Fruit fly (Drosophila melanogaster) whole organism, embryonic: ENCODE results near the gene CG43707.

Experiments used
- Abd-B ChIP-seq: fragments of 200-800 bp; sonication (Bioruptor generic); optimal IDR thresholded peaks from 2 replicates; lab custom pipeline; 2018; ENCODE audit warnings: missing biosample characterization, mild to moderate bottlenecking, missing genetic modification characterization, moderate library complexity
- Aef1 ChIP-seq: fragments of 200-800 bp; sonication (Bioruptor generic); IDR thresholded peaks from 3 replicates; pipeline ENCODE4 v1.3.6; 2022; ENCODE audit warnings: missing biosample characterization, missing genetic modification characterization
- B-H1 ChIP-seq: fragments of 200-800 bp; sonication (Bioruptor generic); IDR thresholded peaks from 3 replicates; pipeline ENCODE4 v1.3.6; 2022; ENCODE audit warnings: missing biosample characterization, missing genetic modification characterization
- B-H2 ChIP-seq: fragments of 200-800 bp; sonication (Bioruptor generic); optimal IDR thresholded peaks from 2 replicates; lab custom pipeline; 2018; ENCODE audit warnings: missing biosample characterization, mild to moderate bottlenecking, missing genetic modification characterization
- CG1024 ChIP-seq: fragments of 200-800 bp; sonication (Bioruptor generic); IDR thresholded peaks from 2 replicates; pipeline ENCODE4 v1.3.6; 2022; ENCODE audit warnings: missing biosample characterization, missing genetic modification characterization
- CG10462 ChIP-seq: fragments of 200-800 bp; sonication (Bioruptor generic); optimal IDR thresholded peaks from 2 replicates; lab custom pipeline; 2016; ENCODE audit warnings: missing biosample characterization, missing genetic modification characterization
- CG12104 ChIP-seq: fragments of 200-800 bp; sonication (Bioruptor generic); optimal IDR thresholded peaks from 3 replicates; lab custom pipeline; 2016; ENCODE audit warnings: missing biosample characterization, missing genetic modification characterization
- CG12299 ChIP-seq: fragments of 200-800 bp; sonication (Bioruptor generic); optimal IDR thresholded peaks from 2 replicates; lab custom pipeline; 2018; ENCODE audit warnings: missing biosample characterization, mild to moderate bottlenecking, missing genetic modification characterization
- CG12659 ChIP-seq: fragments of 200-800 bp; sonication (Bioruptor generic); optimal IDR thresholded peaks from 3 replicates; lab custom pipeline; 2017; ENCODE audit warnings: mild to moderate bottlenecking, missing biosample characterization, missing genetic modification reagents, missing genetic modification characterization
- CG17802 ChIP-seq: fragments of 200-800 bp; sonication (Bioruptor generic); optimal IDR thresholded peaks from 2 replicates; lab custom pipeline; 2018; ENCODE audit warnings: missing biosample characterization, mild to moderate bottlenecking, missing genetic modification characterization, moderate library complexity
- CG2712 ChIP-seq: fragments of 200-800 bp; optimal IDR thresholded peaks from 3 replicates; lab custom pipeline; 2019; ENCODE audit warnings: missing biosample characterization, mild to moderate bottlenecking, missing genetic modification characterization, moderate library complexity
- CG32767 ChIP-seq: fragments of 200-800 bp; sonication (Bioruptor generic); IDR thresholded peaks from 2 replicates; pipeline ENCODE4 v1.3.6; 2022; ENCODE audit warnings: missing biosample characterization, missing genetic modification characterization
- CG32772 ChIP-seq: fragments of 200-800 bp; sonication (Bioruptor generic); IDR thresholded peaks from 2 replicates; pipeline ENCODE4 v1.3.6; 2022; ENCODE audit warnings: missing biosample characterization, missing genetic modification characterization
- CG5953 ChIP-seq: fragments of 200-800 bp; sonication (Bioruptor generic); IDR thresholded peaks from 2 replicates; pipeline ENCODE4 v1.3.6; 2022; ENCODE audit warnings: missing biosample characterization, missing genetic modification characterization
- CG6791 ChIP-seq: fragments of 200-800 bp; sonication (Bioruptor generic); IDR thresholded peaks from 3 replicates; pipeline ENCODE4 v1.3.6; 2022; ENCODE audit warnings: missing biosample characterization, missing genetic modification characterization; ENCODE audit not compliant: partially characterized antibody
- CG7271 ChIP-seq: fragments of 200-800 bp; sonication (Bioruptor generic); optimal IDR thresholded peaks from 2 replicates; lab custom pipeline; 2018; ENCODE audit warnings: missing biosample characterization, mild to moderate bottlenecking, missing genetic modification characterization, moderate library complexity
- CG8281 ChIP-seq: fragments of 200-800 bp; sonication (Bioruptor generic); optimal IDR thresholded peaks from 2 replicates; lab custom pipeline; 2018; ENCODE audit warnings: missing biosample characterization, mild to moderate bottlenecking, missing genetic modification characterization, moderate library complexity
- CG9817 ChIP-seq: fragments of 200-800 bp; sonication (Bioruptor generic); optimal IDR thresholded peaks from 2 replicates; lab custom pipeline; 2018; ENCODE audit warnings: missing biosample characterization, mild to moderate bottlenecking, missing genetic modification characterization, moderate library complexity
- CG9876 ChIP-seq: fragments of 200-800 bp; sonication (Bioruptor generic); optimal IDR thresholded peaks from 2 replicates; lab custom pipeline; 2016; ENCODE audit warnings: missing biosample characterization, missing genetic modification characterization
- Dfd ChIP-seq, 2 experiments: fragments of >200 bp; optimal IDR thresholded peaks; 2 replicates each; lab custom pipeline; 2017; ENCODE audit warnings: missing biosample characterization in 2 of 2, missing genetic modification characterization in 2 of 2
- Elba2 ChIP-seq: fragments of 200-800 bp; sonication (Bioruptor generic); optimal IDR thresholded peaks from 3 replicates; lab custom pipeline; 2016; ENCODE audit warnings: missing biosample characterization, missing genetic modification characterization
- Fer1 ChIP-seq: fragments of 200-800 bp; sonication (Bioruptor generic); optimal IDR thresholded peaks from 2 replicates; lab custom pipeline; 2017; ENCODE audit warnings: missing biosample characterization, mild to moderate bottlenecking, missing genetic modification characterization
- Jarid2 ChIP-seq: fragments of 200-800 bp; sonication (Bioruptor generic); optimal IDR thresholded peaks from 3 replicates; lab custom pipeline; 2017; ENCODE audit warnings: mild to moderate bottlenecking, missing biosample characterization, missing genetic modification reagents, missing genetic modification characterization
- MESR4 ChIP-seq: fragments of 200-800 bp; sonication (Bioruptor generic); optimal IDR thresholded peaks from 2 replicates; lab custom pipeline; 2018; ENCODE audit warnings: missing biosample characterization, mild to moderate bottlenecking, missing genetic modification characterization, moderate library complexity
- Mes4 ChIP-seq: fragments of 200-800 bp; sonication (Bioruptor generic); optimal IDR thresholded peaks from 2 replicates; lab custom pipeline; 2016; ENCODE audit warnings: missing biosample characterization, missing genetic modification characterization
- NC2β ChIP-seq: fragments of 200-800 bp; sonication (Bioruptor generic); optimal IDR thresholded peaks from 2 replicates; lab custom pipeline; 2016; ENCODE audit warnings: missing biosample characterization, missing genetic modification characterization
- Nf-YC ChIP-seq: fragments of 200-800 bp; optimal IDR thresholded peaks from 3 replicates; lab custom pipeline; 2019; ENCODE audit warnings: missing biosample characterization, mild to moderate bottlenecking, missing genetic modification characterization, moderate library complexity
- amos ChIP-seq: fragments of 200-800 bp; sonication (Bioruptor generic); IDR thresholded peaks from 2 replicates; pipeline ENCODE4 v1.3.6; 2022; ENCODE audit warnings: missing biosample characterization, missing genetic modification characterization; ENCODE audit not compliant: partially characterized antibody
- ash1 ChIP-seq: fragments of 200-800 bp; sonication (Bioruptor generic); optimal IDR thresholded peaks from 2 replicates; lab custom pipeline; 2018; ENCODE audit warnings: missing biosample characterization, mild to moderate bottlenecking, missing genetic modification characterization
- ci ChIP-seq: fragments of 200-800 bp; sonication (Bioruptor generic); IDR thresholded peaks from 3 replicates; pipeline ENCODE4 v1.3.6; 2022; ENCODE audit warnings: missing biosample characterization, missing genetic modification characterization
- dmrt11E ChIP-seq: fragments of 200-800 bp; sonication (Bioruptor generic); optimal IDR thresholded peaks from 3 replicates; lab custom pipeline; 2018; ENCODE audit warnings: missing biosample characterization, mild to moderate bottlenecking, missing genetic modification characterization, moderate library complexity
- dmrt99B ChIP-seq: fragments of 200-800 bp; sonication (Bioruptor generic); optimal IDR thresholded peaks from 2 replicates; lab custom pipeline; 2018; ENCODE audit warnings: missing biosample characterization, mild to moderate bottlenecking, missing genetic modification characterization, moderate library complexity
- esg ChIP-seq: fragments of 200-800 bp; sonication (Bioruptor generic); conservative IDR thresholded peaks from 2 replicates; pipeline ENCODE4 v1.3.6; 2022; ENCODE audit warnings: missing biosample characterization, missing genetic modification characterization
- fru ChIP-seq: fragments of >200 bp; optimal IDR thresholded peaks from 2 replicates; lab custom pipeline; 2017
- gcm ChIP-seq: fragments of 200-800 bp; sonication (Bioruptor generic); optimal IDR thresholded peaks from 2 replicates; lab custom pipeline; 2019; ENCODE audit warnings: missing biosample characterization, mild to moderate bottlenecking, missing genetic modification characterization, moderate library complexity
- hth ChIP-seq: fragments of >200 bp; optimal IDR thresholded peaks from 2 replicates; lab custom pipeline; 2017; ENCODE audit warnings: inconsistent platforms
- klu ChIP-seq: fragments of 200-800 bp; sonication (Bioruptor generic); IDR thresholded peaks from 2 replicates; pipeline ENCODE4 v1.3.6; 2022; ENCODE audit warnings: missing biosample characterization, missing genetic modification characterization
- kni ChIP-seq: fragments of 200-800 bp; sonication (Bioruptor generic); optimal IDR thresholded peaks from 3 replicates; lab custom pipeline; 2017; ENCODE audit warnings: mild to moderate bottlenecking, missing biosample characterization, missing genetic modification reagents, missing genetic modification characterization
- lab ChIP-seq: fragments of 200-800 bp; sonication (Bioruptor generic); optimal IDR thresholded peaks from 3 replicates; lab custom pipeline; 2017; ENCODE audit warnings: missing biosample characterization, missing genetic modification characterization, mild to moderate bottlenecking, moderate library complexity, missing genetic modification reagents
- nau ChIP-seq: fragments of 200-800 bp; sonication (Bioruptor generic); optimal IDR thresholded peaks from 3 replicates; lab custom pipeline; 2017; ENCODE audit warnings: missing biosample characterization, mild to moderate bottlenecking, missing genetic modification characterization, missing genetic modification reagents
- pita ChIP-seq: fragments of 200-800 bp; sonication (Bioruptor generic); optimal IDR thresholded peaks from 2 replicates; lab custom pipeline; 2017; ENCODE audit warnings: missing biosample characterization, mild to moderate bottlenecking, missing genetic modification characterization
- repo ChIP-seq: fragments of 200-800 bp; sonication (Bioruptor generic); optimal IDR thresholded peaks from 2 replicates; lab custom pipeline; 2016; ENCODE audit warnings: missing biosample characterization, missing genetic modification characterization
- run ChIP-seq: fragments of 200-800 bp; sonication (Bioruptor generic); optimal IDR thresholded peaks from 3 replicates; lab custom pipeline; 2018; ENCODE audit warnings: missing biosample characterization, mild to moderate bottlenecking, missing genetic modification characterization
- salm ChIP-seq: fragments of 200-800 bp; sonication (Bioruptor generic); optimal IDR thresholded peaks from 2 replicates; lab custom pipeline; 2018; ENCODE audit warnings: missing biosample characterization, mild to moderate bottlenecking, missing genetic modification characterization
- slbo ChIP-seq: fragments of 200-800 bp; sonication (Bioruptor generic); IDR thresholded peaks from 2 replicates; pipeline ENCODE4 v1.3.6; 2022; ENCODE audit warnings: missing biosample characterization, missing genetic modification characterization
- sna ChIP-seq: fragments of 200-800 bp; sonication (Bioruptor generic); IDR thresholded peaks from 2 replicates; pipeline ENCODE4 v1.3.6; 2022; ENCODE audit warnings: missing biosample characterization, missing genetic modification characterization; ENCODE audit not compliant: partially characterized antibody
- tgo ChIP-seq: fragments of 200-800 bp; sonication (Bioruptor generic); IDR thresholded peaks from 3 replicates; pipeline ENCODE4 v1.3.6; 2022; ENCODE audit warnings: missing biosample characterization, missing genetic modification characterization
- tup ChIP-seq: fragments of 200-800 bp; sonication (Bioruptor generic); optimal IDR thresholded peaks from 2 replicates; lab custom pipeline; 2016; ENCODE audit warnings: missing biosample characterization, mild to moderate bottlenecking, missing genetic modification characterization, moderate library complexity
- twi ChIP-seq: fragments of 200-800 bp; optimal IDR thresholded peaks from 2 replicates; lab custom pipeline; 2019; ENCODE audit warnings: missing biosample characterization, mild to moderate bottlenecking, missing genetic modification characterization, moderate library complexity
- zf30C ChIP-seq: fragments of 200-800 bp; sonication (Bioruptor generic); optimal IDR thresholded peaks from 3 replicates; lab custom pipeline; 2018; ENCODE audit warnings: missing biosample characterization, mild to moderate bottlenecking, missing genetic modification characterization

The CG43707 gene

dm6 chr2L:3802818-3803456, 45.9 kb downstream of the CG43707 start (continued):
- TF ChIP-seq tup (GFP tag; lab: Kevin White, UChicago) = no peak
- no peak for TF ChIP-seq twi (tag; lab: Kevin White, UChicago)
- peak; percentile 87 for TF ChIP-seq ci (GFP tag; lab: Robert Waterston, UW)
- peak; percentile 36; the same call in 1 of the 3 replicates for TF ChIP-seq B-H1
- 0 out of 2 replicates have a peak, but pooled peaks have one; percentile 35 for TF ChIP-seq CG5953
- TF ChIP-seq CG12104 (GFP tag; lab: Kevin White, UChicago) = peak; percentile 67
- 0 out of 2 replicates have a peak, but pooled peaks have one; percentile 54 for TF ChIP-seq CG32772
- TF ChIP-seq Mes4 = peak; percentile 22
- peak; percentile 59 for TF ChIP-seq CG2712
- TF ChIP-seq CG1024 = no peak
- no peak for TF ChIP-seq ash1
- TF ChIP-seq hth (lab: Kevin White, UChicago) = no peak
- TF ChIP-seq repo = no peak
- peak; percentile 71 for TF ChIP-seq salm (tag; lab: Kevin White, UChicago)
- TF ChIP-seq amos = peak; percentile 32; the same call in 1 of the 2 replicates
- peak; percentile 82 for TF ChIP-seq B-H2
- TF ChIP-seq CG9876 (GFP tag; lab: Kevin White, UChicago) = no peak
- TF ChIP-seq lab (GFP tag; lab: Kevin White, UChicago) = peak; percentile 81
- TF ChIP-seq NC2β (GFP tag; lab: Kevin White, UChicago) = peak; percentile 45
- peak; percentile 14 for TF ChIP-seq kni (GFP tag; lab: Kevin White, UChicago)
- TF ChIP-seq tgo (GFP tag; lab: Robert Waterston, UW) = peak; percentile 53; the same call in 2 of the 3 replicates
- no peak for TF ChIP-seq CG17802 (tag; lab: Kevin White, UChicago)
- no peak for TF ChIP-seq gcm (GFP tag; lab: Kevin White, UChicago)
- no peak for TF ChIP-seq CG8281 (tag; lab: Kevin White, UChicago)
- TF ChIP-seq CG7271 (tag; lab: Kevin White, UChicago) = no peak
- TF ChIP-seq dmrt99B (tag; lab: Kevin White, UChicago) = no peak
- peak; percentile 83 for TF ChIP-seq CG9817
- peak; percentile 0 for TF ChIP-seq run (tag; lab: Kevin White, UChicago)
- TF ChIP-seq zf30C (GFP tag; lab: Kevin White, UChicago) = no peak
- TF ChIP-seq CG10462 (GFP tag; lab: Kevin White, UChicago) = peak; percentile 20
- no peak for TF ChIP-seq sna
- no peak for TF ChIP-seq fru (lab: Kevin White, UChicago)
- 0 out of 2 replicates have a peak, but pooled peaks have one; percentile 29 for TF ChIP-seq esg
- TF ChIP-seq Abd-B (GFP tag; lab: Kevin White, UChicago) = peak; percentile 44
- TF ChIP-seq Fer1 = no peak
- TF ChIP-seq klu = peak; percentile 13; the same call in 1 of the 2 replicates
- TF ChIP-seq Aef1 (GFP tag; lab: Robert Waterston, UW) = peak; percentile 48; the same call in 2 of the 3 replicates
- TF ChIP-seq pita (GFP tag; lab: Kevin White, UChicago) = peak; percentile 31
- TF ChIP-seq Nf-YC (tag; lab: Kevin White, UChicago) = no peak
- no peak for TF ChIP-seq CG6791 (GFP tag; lab: Robert Waterston, UW)
- TF ChIP-seq slbo (GFP tag; lab: Robert Waterston, UW) = peak; percentile 77
- TF ChIP-seq CG12659 = peak; percentile 61
- peak; percentile 70 for TF ChIP-seq CG12299 (tag; lab: Kevin White, UChicago)
- TF ChIP-seq dmrt11E (tag; lab: Kevin White, UChicago) = no peak
- TF ChIP-seq Dfd (GFP tag; optimal IDR thresholded peaks at IDR 0.05; lab: Kevin White, UChicago) = no peak
- TF ChIP-seq Jarid2 (GFP tag; lab: Kevin White, UChicago) = no peak
- TF ChIP-seq CG32767 = peak; percentile 35
- TF ChIP-seq MESR4 (GFP tag; lab: Kevin White, UChicago) = no peak
- TF ChIP-seq nau (GFP tag; lab: Kevin White, UChicago) = no peak
- no peak for TF ChIP-seq Elba2 (GFP tag; lab: Kevin White, UChicago)
